Worm (Caenorhabditis elegans): ENCODE measurements around the gene str-255.
A peak's percentile ranks its signal among the peaks of the same experiment; 100 is the strongest.

The str-255 gene

ce11 chrV:2138287-2138686 is 25.3 kb downstream of the str-255 start:
- TF ChIP-seq nfya-1 (tag; optimal IDR thresholded peaks at IDR 0.05) (no peak), che-1 (tag; optimal IDR thresholded peaks at IDR 0.05) (no peak), pat-9 (tag; optimal IDR thresholded peaks at IDR 0.05) (no peak), pax-1 (tag; optimal IDR thresholded peaks at IDR 0.05) (no peak), ceh-18 (tag; optimal IDR thresholded peaks at IDR 0.05) (no peak), hlh-15 (tag; optimal IDR thresholded peaks at IDR 0.05) (no peak), sox-4 (tag; optimal IDR thresholded peaks at IDR 0.05) (no peak), tbx-7 (tag; optimal IDR thresholded peaks at IDR 0.05) (no peak), ets-4 (tag; optimal IDR thresholded peaks at IDR 0.05) (no peak), elt-2 (tag; optimal IDR thresholded peaks at IDR 0.05) (no peak), odd-2 (tag; optimal IDR thresholded peaks at IDR 0.05) (no peak), hlh-8 (tag; optimal IDR thresholded peaks at IDR 0.05) (no peak), ceh-45 (GFP tag; IDR thresholded peaks at IDR 0.05) (no peak), ceh-6 (GFP tag; optimal IDR thresholded peaks at IDR 0.05) (no peak)

- TF ChIP-seq ref-2 (tag; optimal IDR thresholded peaks at IDR 0.05) (no peak), pqm-1 (tag; optimal IDR thresholded peaks at IDR 0.05) (no peak)
Observed at ce11 chrV:2137010-2137409, 26.6 kb downstream of the str-255 start.

ce11 chrV:2135323-2135722 is 28.3 kb downstream of the str-255 start:
- TF ChIP-seq Y22D7AL.16 (tag; optimal IDR thresholded peaks at IDR 0.05) (no peak), unc-42 (tag; optimal IDR thresholded peaks at IDR 0.05) (peak; percentile 3), ceh-48 (tag; optimal IDR thresholded peaks at IDR 0.05) (no peak), sox-4 (tag; optimal IDR thresholded peaks at IDR 0.05) (peak; percentile 21), npax-4 (tag; optimal IDR thresholded peaks at IDR 0.05) (no peak)

- TF ChIP-seq hlh-30 (tag; optimal IDR thresholded peaks at IDR 0.05; ENCODE audit: insufficient read depth): peak; percentile 56
- no peak for TF ChIP-seq hlh-15 (tag; optimal IDR thresholded peaks at IDR 0.05)
- no peak for TF ChIP-seq T23F11.4 (GFP tag; optimal IDR thresholded peaks at IDR 0.05)
- TF ChIP-seq unc-42 (tag; optimal IDR thresholded peaks at IDR 0.05): peak; percentile 19
Observed at ce11 chrV:2134340-2134739, 29.3 kb downstream of the str-255 start.

ce11 chrV:2133512-2133911 is 30.1 kb downstream of the str-255 start:
- TF ChIP-seq hlh-30 (tag; optimal IDR thresholded peaks at IDR 0.05; ENCODE audit: insufficient read depth): peak; percentile 71
- no peak for TF ChIP-seq ceh-45 (GFP tag; IDR thresholded peaks at IDR 0.05)
- peak; percentile 30 for TF ChIP-seq tbx-2 (tag; optimal IDR thresholded peaks at IDR 0.05)
- peak; percentile 39 for TF ChIP-seq nfya-1 (tag; optimal IDR thresholded peaks at IDR 0.05)
- TF ChIP-seq ref-2 (tag; optimal IDR thresholded peaks at IDR 0.05): peak; percentile 50
- TF ChIP-seq ceh-18 (tag; optimal IDR thresholded peaks at IDR 0.05): peak; percentile 67
- TF ChIP-seq unc-42 (tag; optimal IDR thresholded peaks at IDR 0.05): peak; percentile 0
- peak; percentile 62 for TF ChIP-seq ceh-31 (tag; optimal IDR thresholded peaks at IDR 0.05)
- no peak for TF ChIP-seq nhr-232 (tag; optimal IDR thresholded peaks at IDR 0.05)

ce11 chrV:2132675-2133074 is 31.0 kb downstream of the str-255 start:
- TF ChIP-seq pros-1 (tag; optimal IDR thresholded peaks at IDR 0.05): no peak
- no peak for TF ChIP-seq ceh-24 (tag; optimal IDR thresholded peaks at IDR 0.05)
- no peak for TF ChIP-seq nfya-1 (tag; optimal IDR thresholded peaks at IDR 0.05)
- no peak for TF ChIP-seq odd-2 (tag; optimal IDR thresholded peaks at IDR 0.05)
- TF ChIP-seq ceh-19 (GFP tag; optimal IDR thresholded peaks at IDR 0.05): no peak
- TF ChIP-seq eyg-1 (tag; optimal IDR thresholded peaks at IDR 0.05): no peak
- no peak for TF ChIP-seq ceh-34 (tag; optimal IDR thresholded peaks at IDR 0.05)
- no peak for TF ChIP-seq lim-6 (tag; optimal IDR thresholded peaks at IDR 0.05)
- no peak for TF ChIP-seq K02D7.2 (tag; optimal IDR thresholded peaks at IDR 0.05)
- no peak for TF ChIP-seq T23F11.4 (GFP tag; optimal IDR thresholded peaks at IDR 0.05)
- TF ChIP-seq elt-4 (tag; optimal IDR thresholded peaks at IDR 0.05): no peak
- no peak for TF ChIP-seq hlh-13 (GFP tag; optimal IDR thresholded peaks at IDR 0.05)
